Worm (Caenorhabditis elegans) whole organism, L4/young adult: ENCODE results near the gene kin-24.

Experiments
- W03F9.2 ChIP-seq: fragments of 150-350 bp; optimal IDR thresholded peaks from 2 replicates; lab custom pipeline; 2014; ENCODE audit warnings: missing biosample characterization, missing genetic modification characterization
- dao-5 ChIP-seq: sonication (generic microtip); optimal IDR thresholded peaks from 2 replicates; lab custom pipeline; 2016; ENCODE audit warnings: missing genotype, missing genetic modification characterization, moderate library complexity, missing compliant biosample characterization

ce11 chrIV:9801418-9801817, 39.5 kb downstream of the kin-24 start:
- peak; percentile 2 for TF ChIP-seq W03F9.2 (tag; lab: Kevin White, UChicago)
- no peak for TF ChIP-seq dao-5 (tag; lab: Kevin White, UChicago)
